Worm (Caenorhabditis elegans) whole organism, L1 larva: ENCODE data around the gene C14E2.4.

Experiments used
- fkh-10 ChIP-seq: sonication (generic microtip); optimal IDR thresholded peaks from 2 replicates; lab custom pipeline; 2017; ENCODE audit warnings: missing biosample characterization, missing genetic modification reagents, missing genetic modification characterization
- hlh-4 ChIP-seq: sonication (generic microtip); optimal IDR thresholded peaks from 2 replicates; lab custom pipeline; 2016; ENCODE audit warnings: mild to moderate bottlenecking, missing genetic modification characterization, missing compliant biosample characterization
- lsy-2 ChIP-seq, 2 experiments: fragments of 150-350 bp; optimal IDR thresholded peaks; 2 replicates each; lab custom pipeline; 2014; ENCODE audit warnings: missing biosample characterization in 2 of 2, missing genetic modification characterization in 2 of 2
- mdl-1 ChIP-seq, 2 experiments: fragments of 150-350 bp; optimal IDR thresholded peaks; 2 replicates each; lab custom pipeline; 2014 to 2017; ENCODE audit warnings: missing biosample characterization in 2 of 2, missing genetic modification characterization in 2 of 2, inconsistent platforms in 1 of 2
- nhr-237 ChIP-seq: fragments of 150-350 bp; optimal IDR thresholded peaks from 2 replicates; lab custom pipeline; 2014; ENCODE audit warnings: missing biosample characterization, missing genetic modification characterization
- nhr-90 ChIP-seq: sonication (generic microtip); optimal IDR thresholded peaks from 2 replicates; lab custom pipeline; 2016; ENCODE audit warnings: mild to moderate bottlenecking, missing genetic modification characterization, missing compliant biosample characterization; ENCODE audit not compliant: poor library complexity
- zag-1 ChIP-seq: fragments of 150-350 bp; optimal IDR thresholded peaks from 2 replicates; lab custom pipeline; 2014; ENCODE audit warnings: missing biosample characterization, missing genetic modification characterization
- zip-4 ChIP-seq: fragments of 200-800 bp; sonication (Bioruptor generic); optimal IDR thresholded peaks from 2 replicates; lab custom pipeline; 2018; ENCODE audit warnings: mild to moderate bottlenecking, missing genetic modification characterization, moderate library complexity, missing compliant biosample characterization

ce11 chrX:1798543-1798942 lies 22.6 kb downstream of the C14E2.4 start:
- no peak for TF ChIP-seq hlh-4 (tag; lab: Kevin White, UChicago)
- TF ChIP-seq zag-1 (tag; lab: Kevin White, UChicago): no peak
- TF ChIP-seq nhr-237 (tag; lab: Kevin White, UChicago): no peak
- TF ChIP-seq lsy-2 (tag; optimal IDR thresholded peaks at IDR 0.05; lab: Kevin White, UChicago): no peak
- TF ChIP-seq fkh-10 (GFP tag; lab: Kevin White, UChicago): no peak
- no peak for TF ChIP-seq nhr-90 (tag; lab: Kevin White, UChicago)
- no peak for TF ChIP-seq mdl-1 (tag; optimal IDR thresholded peaks at IDR 0.05; lab: Kevin White, UChicago)
- TF ChIP-seq zip-4 (GFP tag; lab: Kevin White, UChicago): no peak
